Fruit fly (Drosophila melanogaster) whole organism, embryonic: Measurements from ENCODE around the gene Pdh.

Experiments used
- Asciz ChIP-seq: fragments of 200-800 bp; sonication (Bioruptor generic); optimal IDR thresholded peaks from 2 replicates; lab custom pipeline; 2017; ENCODE audit warnings: missing biosample characterization, mild to moderate bottlenecking, missing genetic modification characterization, missing genetic modification reagents
- CG1024 ChIP-seq: fragments of 200-800 bp; sonication (Bioruptor generic); IDR thresholded peaks from 2 replicates; pipeline ENCODE4 v1.3.6; 2022; ENCODE audit warnings: missing biosample characterization, missing genetic modification characterization
- CG13123 ChIP-seq: fragments of 200-800 bp; sonication (Bioruptor generic); optimal IDR thresholded peaks from 2 replicates; lab custom pipeline; 2016; ENCODE audit warnings: missing biosample characterization, missing genetic modification characterization
- Lpt ChIP-seq: fragments of >200 bp; optimal IDR thresholded peaks from 2 replicates; lab custom pipeline; 2018; ENCODE audit warnings: missing biosample characterization, missing genetic modification characterization
- en ChIP-seq: fragments of 200-800 bp; sonication (Bioruptor generic); optimal IDR thresholded peaks from 2 replicates; lab custom pipeline; 2016; ENCODE audit warnings: missing biosample characterization, missing genetic modification characterization
- exex ChIP-seq: fragments of 200-800 bp; sonication (Bioruptor generic); optimal IDR thresholded peaks from 4 replicates; lab custom pipeline; 2018; ENCODE audit warnings: missing biosample characterization, mild to moderate bottlenecking, missing genetic modification characterization, moderate library complexity
- h ChIP-seq: fragments of >200 bp; optimal IDR thresholded peaks from 2 replicates; lab custom pipeline; 2017
- nerfin-1 ChIP-seq: fragments of 200-800 bp; sonication (Bioruptor generic); optimal IDR thresholded peaks from 3 replicates; lab custom pipeline; 2019; ENCODE audit warnings: missing biosample characterization, mild to moderate bottlenecking, missing genetic modification characterization, moderate library complexity
- slbo ChIP-seq: fragments of 200-800 bp; sonication (Bioruptor generic); IDR thresholded peaks from 2 replicates; pipeline ENCODE4 v1.3.6; 2022; ENCODE audit warnings: missing biosample characterization, missing genetic modification characterization
- ttk ChIP-seq: fragments of 200-800 bp; sonication (Bioruptor generic); IDR thresholded peaks from 2 replicates; pipeline ENCODE4 v2.1.2; 2022; ENCODE audit warnings: missing biosample characterization, missing genetic modification characterization

- TF ChIP-seq en (no peak), ttk (GFP tag; lab: Robert Waterston, UW) (no peak), h (lab: Kevin White, UChicago) (no peak), nerfin-1 (tag; lab: Kevin White, UChicago) (no peak), CG1024 (GFP tag; lab: Robert Waterston, UW) (no peak), Lpt (GFP tag; lab: Kevin White, UChicago) (no peak), slbo (GFP tag; lab: Robert Waterston, UW) (no peak), CG13123 (no peak), exex (tag; lab: Kevin White, UChicago) (no peak), Asciz (GFP tag; lab: Kevin White, UChicago) (no peak)
These were observed 36.7 kb upstream of the Pdh start for dm6 chr3L:16390793-16391192.
